Worm (Caenorhabditis elegans) whole organism, L1 larva: ENCODE data around the gene T26E4.4.
"Not testable (repeated sequence)": the region's sequence is repeated elsewhere in the genome, so short reads cannot be mapped to it uniquely, and the experiment has no call there.

Source experiments
- C16A3.4 ChIP-seq: fragments of 150-350 bp; optimal IDR thresholded peaks from 2 replicates; lab custom pipeline; 2014; ENCODE audit warnings: missing biosample characterization, missing genetic modification characterization
- F16B12.6 ChIP-seq: fragments of 150-350 bp; optimal IDR thresholded peaks from 2 replicates; lab custom pipeline; 2014; ENCODE audit warnings: missing biosample characterization, missing genetic modification characterization
- aha-1 ChIP-seq: fragments of 150-350 bp; optimal IDR thresholded peaks from 2 replicates; lab custom pipeline; 2014; ENCODE audit warnings: missing biosample characterization, missing genetic modification characterization
- blmp-1 ChIP-seq: fragments of 150-350 bp; optimal IDR thresholded peaks from 2 replicates; lab custom pipeline; 2014; ENCODE audit warnings: missing biosample characterization, missing genetic modification characterization
- ceh-63 ChIP-seq: fragments of 200-800 bp; sonication (Bioruptor generic); optimal IDR thresholded peaks from 2 replicates; lab custom pipeline; 2018; ENCODE audit warnings: mild to moderate bottlenecking, missing genetic modification characterization, missing compliant biosample characterization
- ceh-8 ChIP-seq: fragments of 200-800 bp; sonication (Bioruptor generic); optimal IDR thresholded peaks from 2 replicates; lab custom pipeline; 2018; ENCODE audit warnings: mild to moderate bottlenecking, missing genetic modification characterization, moderate library complexity, missing compliant biosample characterization
- ces-1 ChIP-seq: fragments of 150-350 bp; optimal IDR thresholded peaks from 2 replicates; lab custom pipeline; 2014; ENCODE audit warnings: missing biosample characterization, missing genetic modification reagents, missing genetic modification characterization
- egl-27 ChIP-seq, 2 experiments: fragments of 150-350 bp in 1 of 2; sonication (generic microtip); optimal IDR thresholded peaks; 3 replicates each; lab custom pipeline; 2017 to 2018; ENCODE audit warnings: missing biosample characterization in 2 of 2, missing genetic modification characterization in 2 of 2, missing genetic modification reagents in 2 of 2
- ets-5 ChIP-seq: fragments of 200-800 bp; sonication (Bioruptor generic); IDR thresholded peaks from 2 replicates; pipeline ENCODE4 v1.3.6; 2022; ENCODE audit warnings: missing genetic modification characterization, missing compliant biosample characterization
- fkh-4 ChIP-seq: sonication (generic microtip); optimal IDR thresholded peaks from 2 replicates; lab custom pipeline; 2016; ENCODE audit warnings: missing compliant biosample characterization, missing genetic modification characterization, borderline replicate concordance
- fkh-8 ChIP-seq: sonication (generic microtip); optimal IDR thresholded peaks from 2 replicates; lab custom pipeline; 2016; ENCODE audit warnings: mild to moderate bottlenecking, missing genetic modification characterization, missing compliant biosample characterization
- hlh-17 ChIP-seq: fragments of 200-800 bp; sonication (Bioruptor generic); optimal IDR thresholded peaks from 2 replicates; lab custom pipeline; 2018; ENCODE audit warnings: missing genetic modification characterization, mild to moderate bottlenecking, missing compliant biosample characterization, moderate library complexity, borderline replicate concordance
- hpl-2 ChIP-seq: fragments of 150-350 bp; optimal IDR thresholded peaks from 2 replicates; lab custom pipeline; 2014; ENCODE audit warnings: missing biosample characterization, missing genetic modification reagents, missing genetic modification characterization
- irx-1 ChIP-seq: sonication (generic microtip); optimal IDR thresholded peaks from 2 replicates; lab custom pipeline; 2016; ENCODE audit warnings: missing genetic modification characterization, missing compliant biosample characterization
- jun-1 ChIP-seq: fragments of 150-350 bp; optimal IDR thresholded peaks from 2 replicates; lab custom pipeline; 2014; ENCODE audit warnings: missing biosample characterization, missing genetic modification reagents, missing genetic modification characterization
- lin-13 ChIP-seq: fragments of 150-350 bp; optimal IDR thresholded peaks from 2 replicates; lab custom pipeline; 2014; ENCODE audit warnings: missing biosample characterization, missing genetic modification reagents, missing genetic modification characterization
- mef-2 ChIP-seq: fragments of 150-350 bp; optimal IDR thresholded peaks from 2 replicates; lab custom pipeline; 2014; ENCODE audit warnings: missing biosample characterization, missing genetic modification characterization
- nhr-12 ChIP-seq: sonication (generic microtip); optimal IDR thresholded peaks from 2 replicates; lab custom pipeline; 2017; ENCODE audit warnings: missing biosample characterization, missing genetic modification characterization
- nhr-237 ChIP-seq: fragments of 150-350 bp; optimal IDR thresholded peaks from 2 replicates; lab custom pipeline; 2014; ENCODE audit warnings: missing biosample characterization, missing genetic modification characterization
- nhr-47 ChIP-seq: sonication (generic microtip); optimal IDR thresholded peaks from 2 replicates; lab custom pipeline; 2016; ENCODE audit warnings: mild to moderate bottlenecking, missing genetic modification characterization, moderate library complexity, missing compliant biosample characterization
- nhr-76 ChIP-seq: sonication (generic microtip); optimal IDR thresholded peaks from 2 replicates; lab custom pipeline; 2017; ENCODE audit warnings: missing biosample characterization, missing genetic modification characterization
- pag-3 ChIP-seq: sonication (generic microtip); optimal IDR thresholded peaks from 2 replicates; lab custom pipeline; 2017; ENCODE audit warnings: missing genetic modification characterization, mild to moderate bottlenecking, missing compliant biosample characterization, antibody characterized with exemption, borderline replicate concordance; ENCODE audit not compliant: insufficient read depth
- pax-3 ChIP-seq: fragments of 200-800 bp; sonication (Bioruptor generic); optimal IDR thresholded peaks from 2 replicates; lab custom pipeline; 2018; ENCODE audit warnings: mild to moderate bottlenecking, missing genetic modification characterization, moderate library complexity, missing compliant biosample characterization
- skn-1 ChIP-seq: fragments of 150-350 bp; optimal IDR thresholded peaks from 2 replicates; lab custom pipeline; 2014; ENCODE audit warnings: missing biosample characterization, missing genetic modification characterization
- sox-4 ChIP-seq: sonication (generic microtip); optimal IDR thresholded peaks from 2 replicates; lab custom pipeline; 2016; ENCODE audit warnings: missing genetic modification characterization, missing compliant biosample characterization
- unc-30 ChIP-seq: sonication (generic microtip); optimal IDR thresholded peaks from 2 replicates; lab custom pipeline; 2017; ENCODE audit warnings: missing biosample characterization, missing genetic modification characterization
- xbp-1 ChIP-seq: sonication (generic microtip); optimal IDR thresholded peaks from 2 replicates; lab custom pipeline; 2016; ENCODE audit warnings: missing genetic modification characterization, missing compliant biosample characterization
- zip-4 ChIP-seq: fragments of 200-800 bp; sonication (Bioruptor generic); optimal IDR thresholded peaks from 2 replicates; lab custom pipeline; 2018; ENCODE audit warnings: mild to moderate bottlenecking, missing genetic modification characterization, moderate library complexity, missing compliant biosample characterization
- ztf-4 ChIP-seq: fragments of 150-350 bp; optimal IDR thresholded peaks from 2 replicates; lab custom pipeline; 2014; ENCODE audit warnings: missing biosample characterization, missing genetic modification characterization

The T26E4.4 gene

DNA sequence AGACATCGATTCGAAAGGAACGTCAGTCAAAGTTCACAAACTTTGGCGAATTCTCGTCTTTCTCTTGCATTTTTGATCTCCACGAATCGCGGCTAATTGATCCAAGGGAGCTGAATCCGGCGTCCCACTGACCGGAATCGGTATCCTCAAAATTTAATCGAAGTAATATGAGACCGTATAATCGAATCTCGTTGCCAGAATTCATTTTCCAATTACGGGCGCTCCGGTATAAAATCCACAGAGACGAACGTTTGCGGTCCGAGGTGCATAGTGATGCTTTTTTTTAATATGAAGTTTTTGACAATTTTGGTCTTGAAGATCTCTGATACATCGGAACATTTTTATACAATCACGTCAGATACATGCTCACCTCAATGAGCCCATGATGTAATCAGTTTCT is 34.7 kb downstream of the T26E4.4 start:
- TF ChIP-seq ces-1 (GFP tag; lab: Kevin White, UChicago) (no peak), nhr-47 (tag; lab: Kevin White, UChicago) (no peak), xbp-1 (no peak), mef-2 (tag; lab: Kevin White, UChicago) (no peak), hpl-2 (GFP tag; lab: Kevin White, UChicago) (no peak), C16A3.4 (no peak), skn-1 (tag; lab: Kevin White, UChicago) (no peak), fkh-8 (tag; lab: Kevin White, UChicago) (no peak), irx-1 (tag; lab: Kevin White, UChicago) (no peak), pag-3 (tag; lab: Kevin White, UChicago) (no peak), nhr-76 (no peak), jun-1 (tag; lab: Kevin White, UChicago) (no peak), egl-27 (tag; optimal IDR thresholded peaks at IDR 0.05; lab: Kevin White, UChicago) (no peak), ceh-63 (no peak), unc-30 (no peak), sox-4 (tag; lab: Kevin White, UChicago) (no peak), ets-5 (GFP tag; lab: Robert Waterston, UW) (no peak)

DNA sequence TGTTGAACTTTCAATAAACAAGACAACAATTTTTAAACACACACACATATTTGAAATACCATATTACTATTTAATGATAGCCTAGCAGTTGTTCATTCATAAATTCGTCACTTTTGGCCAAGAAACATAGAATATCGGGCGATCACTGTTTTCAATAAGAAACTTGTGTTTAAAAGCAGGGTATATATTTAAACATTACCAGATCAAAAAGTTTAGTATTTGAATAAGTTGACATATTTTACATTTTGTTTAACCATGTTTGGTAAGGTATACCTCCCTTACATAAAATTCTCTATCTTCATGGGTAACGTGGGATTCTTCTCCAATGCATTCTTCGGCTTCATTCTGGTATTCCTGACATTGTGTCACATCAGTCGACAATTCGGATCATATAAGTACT is 37.6 kb downstream of the T26E4.4 start, which contains the start of gene str-8:
Gene str-8, plus strand, starts transcription at position 301 of the 400 bp plus-strand sequence.
- not testable (repeated sequence) for TF ChIP-seq hlh-17 (GFP tag; lab: Kevin White, UChicago); F16B12.6 (tag; lab: Kevin White, UChicago); nhr-237 (tag; lab: Kevin White, UChicago)

DNA sequence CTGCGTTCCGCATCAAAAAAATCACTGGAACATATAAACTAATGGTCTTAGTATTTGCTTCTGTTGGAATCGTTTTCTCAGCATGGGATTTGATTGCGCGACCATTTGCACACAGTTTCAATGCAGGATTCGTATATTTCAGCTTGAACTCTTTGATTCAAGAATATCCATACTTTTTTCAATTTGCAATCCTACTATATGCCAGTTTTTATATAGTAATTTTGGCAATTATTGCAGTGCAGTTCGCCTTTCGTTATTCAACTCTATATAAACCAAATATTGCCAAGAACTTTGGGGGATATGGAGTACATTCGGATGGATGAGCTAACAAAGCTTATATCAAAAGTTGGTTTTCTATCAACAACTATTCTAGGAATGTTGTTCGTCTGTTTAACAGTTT is 39.4 kb downstream of the T26E4.4 start, which contains the start of gene str-5:
Gene str-5, plus strand, starts transcription at position 301 of the 400 bp plus-strand sequence.
- TF ChIP-seq pax-3; lin-13 (GFP tag; lab: Kevin White, UChicago); aha-1 (tag; lab: Kevin White, UChicago): not testable (repeated sequence)

DNA sequence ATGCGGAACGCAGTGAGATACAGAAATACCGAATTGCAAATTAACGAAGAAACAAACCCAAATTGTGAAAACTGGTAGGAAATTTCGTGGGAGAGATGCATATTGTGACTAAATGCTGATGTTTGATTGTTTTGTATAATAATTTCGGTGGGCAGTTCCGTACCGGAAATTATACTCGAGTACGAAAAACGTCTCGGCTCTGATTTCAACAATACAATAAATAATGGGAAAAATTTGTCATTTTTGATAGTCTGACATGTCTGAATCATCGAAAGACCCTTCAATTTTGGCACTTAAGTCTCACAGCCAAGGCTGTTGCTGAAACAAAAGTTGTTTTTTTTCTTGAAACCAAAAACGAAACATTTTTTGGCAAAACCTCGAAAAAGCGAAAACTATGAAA is 40.3 kb downstream of the T26E4.4 start, which contains the start of gene str-43:
Gene str-43, minus strand, starts transcription at position 101 of the 400 bp plus-strand sequence.
- TF ChIP-seq zip-4 (GFP tag; lab: Kevin White, UChicago): no peak
- TF ChIP-seq, all 84 proteins: peak for 0

DNA sequence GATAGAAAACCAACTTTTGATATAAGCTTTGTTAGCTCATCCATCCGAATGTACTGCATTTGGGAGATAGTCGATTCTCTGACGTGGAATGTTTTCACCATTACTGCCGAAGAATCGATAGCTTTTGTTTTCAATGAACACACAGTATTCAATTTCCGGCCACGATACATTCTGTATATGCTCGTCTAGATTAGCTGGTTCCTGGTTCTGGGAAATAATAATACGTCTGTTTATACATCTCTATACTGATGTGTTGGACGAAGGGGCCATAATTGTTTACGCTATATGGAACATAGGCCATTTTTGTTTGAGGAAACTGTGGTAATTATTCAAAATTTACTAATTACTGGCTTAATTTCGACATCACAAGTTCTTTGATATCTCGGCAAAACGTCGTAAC is 42.2 kb downstream of the T26E4.4 start, which contains the start of gene str-6:
Gene str-6, minus strand, starts transcription at position 101 of the 400 bp plus-strand sequence.
- no peak for TF ChIP-seq nhr-12 (tag; lab: Kevin White, UChicago)
- TF ChIP-seq blmp-1: no peak
- TF ChIP-seq ceh-8: no peak

DNA sequence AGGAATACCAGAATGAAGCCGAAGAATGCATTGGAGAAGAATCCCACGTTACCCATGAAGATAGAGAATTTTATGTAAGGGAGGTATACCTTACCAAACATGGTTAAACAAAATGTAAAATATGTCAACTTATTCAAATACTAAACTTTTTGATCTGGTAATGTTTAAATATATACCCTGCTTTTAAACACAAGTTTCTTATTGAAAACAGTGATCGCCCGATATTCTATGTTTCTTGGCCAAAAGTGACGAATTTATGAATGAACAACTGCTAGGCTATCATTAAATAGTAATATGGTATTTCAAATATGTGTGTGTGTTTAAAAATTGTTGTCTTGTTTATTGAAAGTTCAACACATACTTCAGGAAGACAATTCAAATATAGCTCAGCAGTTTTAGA is 44.0 kb downstream of the T26E4.4 start, which contains the start of gene T23D5.8:
Gene T23D5.8, minus strand, starts transcription at position 101 of the 400 bp plus-strand sequence.
- not testable (repeated sequence) for TF ChIP-seq fkh-4; pag-3 (tag; lab: Kevin White, UChicago); ets-5 (GFP tag; lab: Robert Waterston, UW)
- TF ChIP-seq, all 84 proteins: peak for 0; not testable (repeated sequence) for 84

DNA sequence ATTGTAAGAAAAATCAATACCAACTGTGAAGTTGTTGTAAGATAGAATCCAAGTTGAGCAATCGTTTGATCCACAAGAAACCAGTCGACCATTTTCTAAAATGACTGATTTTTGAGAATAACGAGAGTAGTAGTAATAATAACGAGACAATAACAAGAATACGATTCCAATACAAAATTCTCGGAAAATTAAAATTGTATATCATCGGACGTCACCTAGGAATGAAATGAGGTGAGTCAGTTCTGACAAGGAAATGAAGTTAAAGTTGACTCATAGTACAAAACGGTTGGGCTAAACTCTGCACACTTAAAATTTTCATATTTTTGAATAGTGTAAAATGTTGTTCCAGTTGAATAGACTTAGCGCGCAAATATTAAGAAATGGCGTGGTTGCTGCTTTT is 47.9 kb downstream of the T26E4.4 start, which contains the start of gene str-19:
Gene str-19, minus strand, starts transcription at position 101 of the 400 bp plus-strand sequence.
- not testable (repeated sequence) for TF ChIP-seq irx-1 (tag; lab: Kevin White, UChicago); ztf-4 (tag; lab: Kevin White, UChicago); pax-3
